Worm (Caenorhabditis elegans) whole organism, L4 larva: ENCODE data around the gene T07C4.12.

Experiments
- D1046.2 ChIP-seq: fragments of 200-800 bp; sonication (Bioruptor generic); IDR thresholded peaks from 2 replicates; pipeline ENCODE4 v1.3.6; 2022; ENCODE audit warnings: missing genetic modification characterization, missing compliant biosample characterization
- F10B5.3 ChIP-seq: sonication (generic microtip); optimal IDR thresholded peaks from 2 replicates; lab custom pipeline; 2016; ENCODE audit warnings: mild to moderate bottlenecking, missing genetic modification characterization, missing compliant biosample characterization
- F37D6.2 ChIP-seq: sonication (generic microtip); optimal IDR thresholded peaks from 2 replicates; lab custom pipeline; 2016; ENCODE audit warnings: mild to moderate bottlenecking, missing genetic modification characterization, missing compliant biosample characterization
- R02D3.7 ChIP-seq: fragments of 150-350 bp; sonication (generic microtip); optimal IDR thresholded peaks from 3 replicates; lab custom pipeline; 2014; ENCODE audit warnings: missing biosample characterization, missing genetic modification characterization
- T26A8.4 ChIP-seq: fragments of 200-800 bp; sonication (Bioruptor generic); IDR thresholded peaks from 2 replicates; pipeline ENCODE4 v1.3.6; 2022; ENCODE audit warnings: missing genetic modification characterization, missing compliant biosample characterization
- aha-1 ChIP-seq: fragments of 150-350 bp; peaks from one replicate; lab custom pipeline; 2014; ENCODE audit warnings: missing biosample characterization, missing genetic modification characterization
- arid-1 ChIP-seq: fragments of 200-800 bp; sonication (Bioruptor generic); conservative IDR thresholded peaks from 2 replicates; pipeline ENCODE4 v1.3.6; 2022; ENCODE audit warnings: missing genetic modification reagents, missing genetic modification characterization, missing compliant biosample characterization
- ceh-20 ChIP-seq: fragments of 200-800 bp; sonication (Bioruptor generic); IDR thresholded peaks from 2 replicates; pipeline ENCODE4 v1.3.6; 2022; ENCODE audit warnings: missing genetic modification reagents, missing genetic modification characterization, missing compliant biosample characterization
- ceh-32 ChIP-seq: sonication (generic microtip); optimal IDR thresholded peaks from 2 replicates; lab custom pipeline; 2016; ENCODE audit warnings: mild to moderate bottlenecking, missing genetic modification characterization, missing compliant biosample characterization; ENCODE audit not compliant: poor library complexity
- ceh-44 ChIP-seq: fragments of 200-800 bp; sonication (Bioruptor generic); IDR thresholded peaks from 2 replicates; pipeline ENCODE4 v1.3.6; 2022; ENCODE audit warnings: missing genetic modification reagents, missing genetic modification characterization, missing compliant biosample characterization
- ceh-82 ChIP-seq: sonication (generic microtip); optimal IDR thresholded peaks from 2 replicates; lab custom pipeline; 2017; ENCODE audit warnings: missing biosample characterization, missing genetic modification characterization
- cey-2 ChIP-seq: sonication (generic microtip); optimal IDR thresholded peaks from 3 replicates; lab custom pipeline; 2017; ENCODE audit warnings: missing genetic modification characterization, mild to moderate bottlenecking, missing compliant biosample characterization, antibody characterized with exemption, borderline replicate concordance; ENCODE audit not compliant: insufficient read depth
- daf-19 ChIP-seq: fragments of 200-800 bp; sonication (Bioruptor generic); conservative IDR thresholded peaks from 2 replicates; pipeline ENCODE4 v1.3.6; 2022; ENCODE audit warnings: missing genetic modification characterization, missing compliant biosample characterization
- dmd-6 ChIP-seq: fragments of 200-800 bp; sonication (Bioruptor generic); IDR thresholded peaks from 2 replicates; pipeline ENCODE4 v1.3.6; 2022; ENCODE audit warnings: missing genetic modification reagents, missing genetic modification characterization, missing compliant biosample characterization
- dmd-8 ChIP-seq: fragments of 200-800 bp; sonication (Bioruptor generic); IDR thresholded peaks from 2 replicates; pipeline ENCODE4 v1.3.6; 2022; ENCODE audit warnings: missing genetic modification characterization, missing compliant biosample characterization
- dmd-9 ChIP-seq: fragments of 200-800 bp; sonication (Bioruptor generic); IDR thresholded peaks from 2 replicates; pipeline ENCODE4 v1.3.6; 2022; ENCODE audit warnings: missing genetic modification reagents, missing genetic modification characterization, missing compliant biosample characterization
- dpl-1 ChIP-seq: fragments of 150-350 bp; optimal IDR thresholded peaks from 2 replicates; lab custom pipeline; 2014; ENCODE audit warnings: missing biosample characterization, missing genetic modification reagents, missing genetic modification characterization
- duxl-1 ChIP-seq: sonication (generic microtip); optimal IDR thresholded peaks from 2 replicates; lab custom pipeline; 2016; ENCODE audit warnings: mild to moderate bottlenecking, missing genetic modification characterization, moderate library complexity, missing compliant biosample characterization; ENCODE audit not compliant: poor library complexity
- fkh-10 ChIP-seq: fragments of 150-350 bp; optimal IDR thresholded peaks from 2 replicates; lab custom pipeline; 2014; ENCODE audit warnings: missing biosample characterization, missing genetic modification reagents, missing genetic modification characterization
- hif-1 ChIP-seq, 2 experiments: sonication (generic microtip); optimal IDR thresholded peaks; 2 replicates each; lab custom pipeline; 2016 to 2017; ENCODE audit warnings: missing compliant biosample characterization in 2 of 2, missing genetic modification characterization in 2 of 2, missing genetic modification reagents in 2 of 2, missing genotype in 2 of 2, mild to moderate bottlenecking in 1 of 2
- hmg-1.1 ChIP-seq: fragments of 200-800 bp; sonication (Bioruptor generic); IDR thresholded peaks from 2 replicates; pipeline ENCODE4 v1.3.6; 2022; ENCODE audit warnings: missing genetic modification reagents, missing genetic modification characterization, missing compliant biosample characterization
- lin-29 ChIP-seq: fragments of 200-800 bp; sonication (Bioruptor generic); IDR thresholded peaks from 2 replicates; pipeline ENCODE4 v1.3.6; 2022; ENCODE audit warnings: missing genetic modification reagents, missing genetic modification characterization, missing compliant biosample characterization
- lin-39 ChIP-seq: fragments of 150-350 bp; optimal IDR thresholded peaks from 2 replicates; lab custom pipeline; 2014; ENCODE audit warnings: missing biosample characterization, missing genetic modification reagents, missing genetic modification characterization
- lir-3 ChIP-seq: sonication (generic microtip); optimal IDR thresholded peaks from 2 replicates; lab custom pipeline; 2016; ENCODE audit warnings: mild to moderate bottlenecking, missing genetic modification characterization, missing compliant biosample characterization
- lsy-2 ChIP-seq, 2 experiments: fragments of 150-350 bp in 1 of 2; sonication (generic microtip) in 1 of 2; optimal IDR thresholded peaks; 2 replicates each; lab custom pipeline; 2014 to 2017; ENCODE audit warnings: missing biosample characterization in 2 of 2, missing genetic modification characterization in 2 of 2
- madf-9 ChIP-seq: fragments of 200-800 bp; sonication (Bioruptor generic); conservative IDR thresholded peaks from 2 replicates; pipeline ENCODE4 v1.3.6; 2022; ENCODE audit warnings: missing genetic modification reagents, missing genetic modification characterization, missing compliant biosample characterization
- mdl-1 ChIP-seq, 2 experiments: fragments of 150-350 bp in 1 of 2; sonication (generic microtip) in 1 of 2; optimal IDR thresholded peaks; 2 replicates each; lab custom pipeline; 2014 to 2017; ENCODE audit warnings: missing biosample characterization in 2 of 2, missing genetic modification characterization in 2 of 2
- mdt-29 ChIP-seq: fragments of 200-800 bp; sonication (Bioruptor generic); IDR thresholded peaks from 2 replicates; pipeline ENCODE4 v1.3.6; 2022; ENCODE audit warnings: missing genetic modification reagents, missing genetic modification characterization, missing compliant biosample characterization
- mep-1 ChIP-seq: fragments of 150-350 bp; sonication (generic microtip); optimal IDR thresholded peaks from 3 replicates; lab custom pipeline; 2014; ENCODE audit warnings: missing biosample characterization, missing genetic modification characterization
- mes-2 ChIP-seq: sonication (generic microtip); optimal IDR thresholded peaks from 2 replicates; lab custom pipeline; 2016; ENCODE audit warnings: missing genotype, mild to moderate bottlenecking, missing genetic modification characterization, missing compliant biosample characterization; ENCODE audit not compliant: poor library complexity, severe bottlenecking
- mxl-2 ChIP-seq: fragments of 200-800 bp; sonication (Bioruptor generic); conservative IDR thresholded peaks from 2 replicates; pipeline ENCODE4 v1.3.6; 2022; ENCODE audit warnings: missing genetic modification reagents, missing genetic modification characterization, missing compliant biosample characterization
- nhr-10 ChIP-seq: fragments of 150-350 bp; optimal IDR thresholded peaks from 2 replicates; lab custom pipeline; 2014; ENCODE audit warnings: missing biosample characterization, missing genetic modification characterization
- nhr-25 ChIP-seq: sonication (generic microtip); optimal IDR thresholded peaks from 2 replicates; lab custom pipeline; 2017; ENCODE audit warnings: missing genetic modification characterization, mild to moderate bottlenecking, missing compliant biosample characterization, antibody characterized with exemption, moderate library complexity, borderline replicate concordance; ENCODE audit not compliant: insufficient read depth
- nhr-48 ChIP-seq: sonication (generic microtip); optimal IDR thresholded peaks from 2 replicates; lab custom pipeline; 2016; ENCODE audit warnings: mild to moderate bottlenecking, missing genetic modification characterization, missing compliant biosample characterization
- nhr-6 ChIP-seq: fragments of 150-350 bp; optimal IDR thresholded peaks from 2 replicates; lab custom pipeline; 2014; ENCODE audit warnings: missing biosample characterization, missing genetic modification characterization
- nhr-76 ChIP-seq: fragments of 150-350 bp; optimal IDR thresholded peaks from 2 replicates; lab custom pipeline; 2014; ENCODE audit warnings: missing biosample characterization, missing genetic modification characterization
- nhr-77 ChIP-seq: fragments of 150-350 bp; optimal IDR thresholded peaks from 2 replicates; lab custom pipeline; 2014; ENCODE audit warnings: missing biosample characterization, missing genetic modification characterization
- pha-4 ChIP-seq, 2 experiments: fragments of 150-350 bp in 1 of 2; fragments of 200-800 bp in 1 of 2; sonication (Bioruptor generic) in 1 of 2; IDR thresholded peaks in 1 of 2; optimal IDR thresholded peaks in 1 of 2; 2 replicates each; pipeline versions ENCODE4 v1.3.6 to Lab custom; 2014 to 2022; ENCODE audit warnings: missing genetic modification characterization in 2 of 2, missing genetic modification reagents in 2 of 2, missing biosample characterization in 1 of 2, missing compliant biosample characterization in 1 of 2
- php-3 ChIP-seq: fragments of 200-800 bp; sonication (Bioruptor generic); IDR thresholded peaks from 2 replicates; pipeline ENCODE4 v1.3.6; 2022; ENCODE audit warnings: missing genetic modification reagents, missing genetic modification characterization, missing compliant biosample characterization
- rbr-2 ChIP-seq: sonication (generic microtip); optimal IDR thresholded peaks from 2 replicates; lab custom pipeline; 2016; ENCODE audit warnings: missing genotype, missing genetic modification characterization, missing compliant biosample characterization
- saeg-2 ChIP-seq: fragments of 200-800 bp; sonication (Bioruptor generic); IDR thresholded peaks from 2 replicates; pipeline ENCODE4 v1.3.6; 2022; ENCODE audit warnings: missing genetic modification reagents, missing genetic modification characterization, missing compliant biosample characterization
- sdz-12 ChIP-seq: fragments of 200-800 bp; sonication (Bioruptor generic); optimal IDR thresholded peaks from 2 replicates; lab custom pipeline; 2018; ENCODE audit warnings: mild to moderate bottlenecking, missing genetic modification characterization, missing compliant biosample characterization
- set-16 ChIP-seq: fragments of 200-800 bp; sonication (Bioruptor generic); IDR thresholded peaks from 2 replicates; pipeline ENCODE4 v1.3.6; 2022; ENCODE audit warnings: missing genetic modification reagents, missing genetic modification characterization, missing compliant biosample characterization
- tra-1 ChIP-seq: fragments of 200-800 bp; sonication (Bioruptor generic); IDR thresholded peaks from 2 replicates; pipeline ENCODE4 v1.3.6; 2022; ENCODE audit warnings: missing genetic modification reagents, missing genetic modification characterization, missing compliant biosample characterization
- unc-39 ChIP-seq: sonication (generic microtip); optimal IDR thresholded peaks from 2 replicates; lab custom pipeline; 2017; ENCODE audit warnings: missing biosample characterization, missing genetic modification characterization
- unc-62 ChIP-seq, 3 experiments: fragments of 150-350 bp in 1 of 3; sonication (generic microtip); optimal IDR thresholded peaks in 2 of 3; peaks in 1 of 3; 1 replicate in 1 of 3; 2 replicates in 2 of 3; lab custom pipeline; 2014 to 2017; ENCODE audit warnings: missing biosample characterization in 3 of 3, missing genetic modification characterization in 3 of 3, missing genetic modification reagents in 3 of 3, missing genotype in 1 of 3
- vab-7 ChIP-seq: fragments of 200-800 bp; sonication (Bioruptor generic); IDR thresholded peaks from 2 replicates; pipeline ENCODE4 v1.3.6; 2022; ENCODE audit warnings: missing genetic modification reagents, missing genetic modification characterization, missing compliant biosample characterization
- zfp-3 ChIP-seq: fragments of 200-800 bp; sonication (Bioruptor generic); conservative IDR thresholded peaks from 2 replicates; pipeline ENCODE4 v1.3.6; 2022; ENCODE audit warnings: missing genetic modification reagents, missing genetic modification characterization, missing compliant biosample characterization
- ztf-11 ChIP-seq: fragments of 150-350 bp; optimal IDR thresholded peaks from 2 replicates; lab custom pipeline; 2014; ENCODE audit warnings: missing biosample characterization, missing genetic modification characterization
- ztf-7 ChIP-seq: fragments of 150-350 bp; optimal IDR thresholded peaks from 2 replicates; lab custom pipeline; 2014; ENCODE audit warnings: missing biosample characterization, missing genetic modification characterization

T07C4.12 gene

DNA sequence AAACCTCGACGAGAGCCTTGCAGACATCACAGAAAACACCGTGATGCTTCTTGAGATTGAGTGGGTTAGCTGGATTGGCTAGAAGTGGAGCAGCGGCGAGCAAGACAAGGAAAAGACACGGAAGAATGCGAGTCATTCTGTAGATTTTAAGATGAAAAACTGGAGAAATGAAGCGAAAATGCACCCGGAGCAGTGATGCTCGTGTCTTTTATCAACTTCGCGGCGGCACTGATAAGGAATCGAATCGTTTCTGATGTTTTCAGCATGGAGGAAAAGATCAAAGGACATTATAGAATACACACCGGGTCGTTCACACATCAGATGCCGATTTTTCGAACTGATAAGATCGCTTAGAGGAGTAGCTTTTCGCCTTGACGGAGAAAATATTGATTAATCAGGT lies 22.9 kb upstream of the T07C4.12 start, which contains the start of gene spp-1 (continued):
- no peak for TF ChIP-seq lin-39
- no peak for TF ChIP-seq daf-19
- TF ChIP-seq T26A8.4 (GFP tag; lab: Robert Waterston, UW), result no peak; the same call in none of the 2 replicates
- TF ChIP-seq rbr-2 (tag; lab: Kevin White, UChicago), result no peak
- peak; percentile 57 for TF ChIP-seq nhr-48
- no peak for TF ChIP-seq dpl-1 (GFP tag; lab: Kevin White, UChicago)
- TF ChIP-seq unc-39 (tag; lab: Kevin White, UChicago), result no peak
- no peak for TF ChIP-seq duxl-1 (tag; lab: Kevin White, UChicago)
- TF ChIP-seq lin-29 (GFP tag; lab: Robert Waterston, UW), result no peak
- peak in 1 of 2 experiments; percentile 13 for TF ChIP-seq mdl-1 (tag; optimal IDR thresholded peaks at IDR 0.05; lab: Kevin White, UChicago)
- no peak for TF ChIP-seq php-3 (GFP tag; lab: Robert Waterston, UW)
- TF ChIP-seq ztf-7 (tag; lab: Kevin White, UChicago), result no peak
- TF ChIP-seq madf-9 (GFP tag; lab: Robert Waterston, UW), result no peak
- no peak for TF ChIP-seq mdt-29 (GFP tag; lab: Robert Waterston, UW)
- TF ChIP-seq saeg-2 (GFP tag; lab: Robert Waterston, UW), result no peak
- TF ChIP-seq unc-62 (GFP tag; optimal IDR thresholded peaks at IDR 0.05 in 1 of 2; lab: Kevin White, UChicago), result no peak
- no peak for TF ChIP-seq unc-62 (tag; optimal IDR thresholded peaks at IDR 0.05; lab: Kevin White, UChicago)
- TF ChIP-seq mep-1 (tag; lab: Kevin White, UChicago), result peak; percentile 41
- no peak for TF ChIP-seq R02D3.7 (tag; lab: Kevin White, UChicago)
- no peak for TF ChIP-seq fkh-10 (GFP tag; lab: Kevin White, UChicago)
- no peak for TF ChIP-seq ceh-20 (GFP tag; lab: Robert Waterston, UW)
- peak; percentile 67 for TF ChIP-seq dmd-6 (GFP tag; lab: Robert Waterston, UW)
- no peak for TF ChIP-seq F10B5.3 (tag; lab: Kevin White, UChicago)
- no peak for TF ChIP-seq mxl-2 (GFP tag; lab: Robert Waterston, UW)
- no peak for TF ChIP-seq vab-7 (GFP tag; lab: Robert Waterston, UW)
- no peak for TF ChIP-seq lir-3 (tag; lab: Kevin White, UChicago)
- TF ChIP-seq set-16 (GFP tag; lab: Robert Waterston, UW), result no peak
- TF ChIP-seq nhr-6 (tag; lab: Kevin White, UChicago), result no peak
- TF ChIP-seq ztf-11, result no peak
- peak; percentile 17 for TF ChIP-seq nhr-10 (tag; lab: Kevin White, UChicago)
- TF ChIP-seq mes-2 (tag; lab: Kevin White, UChicago), result peak; percentile 27
- no peak for TF ChIP-seq hmg-1.1 (GFP tag; lab: Robert Waterston, UW)
- TF ChIP-seq zfp-3, result no peak
- no peak for TF ChIP-seq ceh-82
- TF ChIP-seq dmd-8 (GFP tag; lab: Robert Waterston, UW), result no peak
- no peak for TF ChIP-seq pha-4 (GFP tag; IDR thresholded peaks at IDR 0.05; lab: Robert Waterston, UW)
- TF ChIP-seq pha-4 (tag; optimal IDR thresholded peaks at IDR 0.05; lab: Kevin White, UChicago), result no peak
- no peak for TF ChIP-seq F37D6.2 (tag; lab: Kevin White, UChicago)
- no peak for TF ChIP-seq nhr-76 (tag; lab: Kevin White, UChicago)
- peak in 1 of 2 experiments; percentile 30 for TF ChIP-seq lsy-2 (tag; optimal IDR thresholded peaks at IDR 0.05; lab: Kevin White, UChicago)
- no peak for TF ChIP-seq D1046.2 (GFP tag; lab: Robert Waterston, UW)
- no peak for TF ChIP-seq dmd-9 (GFP tag; lab: Robert Waterston, UW)
- no peak for TF ChIP-seq nhr-25 (tag; lab: Kevin White, UChicago)
- TF ChIP-seq sdz-12, result no peak
- TF ChIP-seq ceh-32 (tag; lab: Kevin White, UChicago), result no peak
- no peak for TF ChIP-seq arid-1
- TF ChIP-seq aha-1, result peak; percentile 76
- no peak for TF ChIP-seq ceh-44
- peak; percentile 4 for TF ChIP-seq nhr-77 (tag; lab: Kevin White, UChicago)
- TF ChIP-seq tra-1 (GFP tag; lab: Robert Waterston, UW), result no peak
- TF ChIP-seq cey-2 (tag; lab: Kevin White, UChicago), result no peak
- TF ChIP-seq hif-1 (tag; optimal IDR thresholded peaks at IDR 0.05; lab: Kevin White, UChicago), result no peak
